Fruit fly (Drosophila melanogaster): ENCODE results near the gene ear.

ear gene

DNA sequence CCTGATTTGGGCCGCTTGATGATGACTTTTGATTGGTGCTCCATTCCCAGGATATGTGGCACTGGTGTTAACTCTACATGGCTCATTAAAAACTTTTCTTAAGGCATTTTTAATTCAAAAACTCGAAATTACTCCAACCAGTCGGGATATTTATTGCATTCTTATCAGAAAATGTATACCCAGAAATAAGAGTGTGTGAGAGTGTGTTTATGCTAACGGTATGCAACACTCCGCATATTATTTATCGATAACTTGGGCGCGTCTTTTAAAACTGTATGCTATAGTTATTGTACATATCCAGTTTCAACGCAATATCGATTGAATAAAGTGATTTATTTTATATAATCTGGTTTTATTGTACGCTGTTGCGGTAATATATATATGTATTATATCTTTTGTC is 46.9 kb downstream of the ear start, which contains the start of gene CG34404 (continued):
- TF ChIP-seq sqz (GFP tag; optimal IDR thresholded peaks at IDR 0.05), result no peak
- no peak for TF ChIP-seq maf-S (GFP tag; optimal IDR thresholded peaks at IDR 0.05)
- TF ChIP-seq CG9727 (GFP tag; optimal IDR thresholded peaks at IDR 0.05), result no peak
- TF ChIP-seq CG15479 (GFP tag; optimal IDR thresholded peaks at IDR 0.05), result no peak
- no peak for TF ChIP-seq jumu (GFP tag; optimal IDR thresholded peaks at IDR 0.05)
- no peak for TF ChIP-seq CG11247 (GFP tag; IDR thresholded peaks at IDR 0.05)
- TF ChIP-seq row (GFP tag; IDR thresholded peaks at IDR 0.05), result no peak
- no peak for TF ChIP-seq PHDP (tag; optimal IDR thresholded peaks at IDR 0.05)
- no peak for TF ChIP-seq H15 (GFP tag; IDR thresholded peaks at IDR 0.05)
- no peak for TF ChIP-seq usp (GFP tag; optimal IDR thresholded peaks at IDR 0.05)
- TF ChIP-seq fd64A (GFP tag; optimal IDR thresholded peaks at IDR 0.05), result no peak
- no peak for TF ChIP-seq ewg (GFP tag; optimal IDR thresholded peaks at IDR 0.05)
- no peak for TF ChIP-seq tx (GFP tag; optimal IDR thresholded peaks at IDR 0.05)
- no peak for TF ChIP-seq nau (GFP tag; optimal IDR thresholded peaks at IDR 0.05)
- no peak for TF ChIP-seq vnd (GFP tag; IDR thresholded peaks at IDR 0.05; ENCODE audit: partially characterized antibody)
- TF ChIP-seq CG13287 (GFP tag; IDR thresholded peaks at IDR 0.05; ENCODE audit: partially characterized antibody), result peak; percentile 62
- TF ChIP-seq Ets97D (GFP tag; optimal IDR thresholded peaks at IDR 0.05), result peak; percentile 4
- no peak for TF ChIP-seq dmrt11E (tag; optimal IDR thresholded peaks at IDR 0.05)
- no peak for TF ChIP-seq CG9215 (GFP tag; IDR thresholded peaks at IDR 0.05)
- no peak for TF ChIP-seq fd102C (GFP tag; optimal IDR thresholded peaks at IDR 0.05)
- TF ChIP-seq CG10431 (GFP tag; optimal IDR thresholded peaks at IDR 0.05), result no peak
- TF ChIP-seq CG10543 (GFP tag; optimal IDR thresholded peaks at IDR 0.05), result no peak
- no peak for TF ChIP-seq Ada2b (GFP tag; IDR thresholded peaks at IDR 0.05)
- no peak for TF ChIP-seq ATbp (GFP tag; optimal IDR thresholded peaks at IDR 0.05)
- TF ChIP-seq CG11504 (tag; optimal IDR thresholded peaks at IDR 0.05), result no peak
- TF ChIP-seq sima (GFP tag; optimal IDR thresholded peaks at IDR 0.05), result no peak
- 0 out of 4 replicates have a peak, but pooled peaks have one; percentile 46 for TF ChIP-seq Dll (GFP tag; IDR thresholded peaks at IDR 0.05; ENCODE audit: partially characterized antibody)
- peak; percentile 50 for TF ChIP-seq CG15514 (GFP tag; optimal IDR thresholded peaks at IDR 0.05)
- TF ChIP-seq NC2α (GFP tag; optimal IDR thresholded peaks at IDR 0.05), result no peak
- TF ChIP-seq sug (tag; optimal IDR thresholded peaks at IDR 0.05), result no peak
- TF ChIP-seq grau (tag; optimal IDR thresholded peaks at IDR 0.05), result no peak
- TF ChIP-seq CG8944 (GFP tag; optimal IDR thresholded peaks at IDR 0.05), result no peak
- TF ChIP-seq mld (GFP tag; IDR thresholded peaks at IDR 0.05; ENCODE audit: partially characterized antibody), result no peak
- TF ChIP-seq nom (GFP tag; optimal IDR thresholded peaks at IDR 0.05), result no peak
- peak; percentile 39; the same call in 1 of the 2 replicates for TF ChIP-seq MBD-R2 (GFP tag; IDR thresholded peaks at IDR 0.05)
- TF ChIP-seq CG30403 (GFP tag; optimal IDR thresholded peaks at IDR 0.05), result no peak
- no peak for TF ChIP-seq seq (GFP tag; IDR thresholded peaks at IDR 0.05)
- no peak for TF ChIP-seq gsb (GFP tag; IDR thresholded peaks at IDR 0.05)
- no peak for TF ChIP-seq sna (GFP tag; IDR thresholded peaks at IDR 0.05; ENCODE audit: partially characterized antibody)
- no peak for TF ChIP-seq HLH3B (GFP tag; IDR thresholded peaks at IDR 0.05)
- TF ChIP-seq fd96Cb (tag; optimal IDR thresholded peaks at IDR 0.05), result no peak
- TF ChIP-seq CG11085 (GFP tag; IDR thresholded peaks at IDR 0.05), result no peak
- no peak for TF ChIP-seq Oaz (GFP tag; IDR thresholded peaks at IDR 0.05)
- no peak for TF ChIP-seq wek (GFP tag; optimal IDR thresholded peaks at IDR 0.05)
- no peak for TF ChIP-seq Hmr (GFP tag; optimal IDR thresholded peaks at IDR 0.05)
- no peak for TF ChIP-seq knrl (GFP tag; IDR thresholded peaks at IDR 0.05; ENCODE audit: partially characterized antibody)
- no peak for TF ChIP-seq CG17385 (GFP tag; optimal IDR thresholded peaks at IDR 0.05)
- TF ChIP-seq Lim3 (GFP tag; IDR thresholded peaks at IDR 0.05), result no peak
- no peak for TF ChIP-seq en (GFP tag; optimal IDR thresholded peaks at IDR 0.05)
- no peak for TF ChIP-seq ci (GFP tag; IDR thresholded peaks at IDR 0.05)
- peak; percentile 31 for TF ChIP-seq Sry-δ (GFP tag; optimal IDR thresholded peaks at IDR 0.05)
